Fruit fly (Drosophila melanogaster): Measurements from ENCODE around the gene CG16825.

CG16825 gene

dm6 chr2L:13295978-13296702, 8.4 kb upstream of the CG16825 start (continued):
- no peak for TF ChIP-seq CG13775 (GFP tag; optimal IDR thresholded peaks at IDR 0.05)
- no peak for TF ChIP-seq Lpt (GFP tag; optimal IDR thresholded peaks at IDR 0.05)
- TF ChIP-seq HHEX (GFP tag; optimal IDR thresholded peaks at IDR 0.05), result no peak
- peak; percentile 88 for TF ChIP-seq stwl (tag; optimal IDR thresholded peaks at IDR 0.05)
- no peak for TF ChIP-seq CG6254 (GFP tag; optimal IDR thresholded peaks at IDR 0.05)
- TF ChIP-seq dmrt11E (tag; optimal IDR thresholded peaks at IDR 0.05), result no peak
- no peak for TF ChIP-seq CG7928 (GFP tag; optimal IDR thresholded peaks at IDR 0.05)
- peak; percentile 77 for TF ChIP-seq CG2116 (GFP tag; optimal IDR thresholded peaks at IDR 0.05)
- TF ChIP-seq onecut (GFP tag; IDR thresholded peaks at IDR 0.05), result peak; percentile 97
- TF ChIP-seq Med (GFP tag), result peak; percentile 88
- TF ChIP-seq ftz-f1 (GFP tag; optimal IDR thresholded peaks at IDR 0.05), result peak; percentile 12
- no peak for TF ChIP-seq wor (GFP tag; IDR thresholded peaks at IDR 0.05)
- TF ChIP-seq Mes4 (GFP tag; optimal IDR thresholded peaks at IDR 0.05), result peak; percentile 46
- TF ChIP-seq mam (GFP tag; optimal IDR thresholded peaks at IDR 0.05), result peak; percentile 7
- peak; percentile 79 for TF ChIP-seq abd-A (tag; optimal IDR thresholded peaks at IDR 0.05)
- no peak for TF ChIP-seq lmd (GFP tag; IDR thresholded peaks at IDR 0.05)
- TF ChIP-seq CG1529 (GFP tag; optimal IDR thresholded peaks at IDR 0.05), result no peak
- peak; percentile 98 for TF ChIP-seq Dp (GFP tag; optimal IDR thresholded peaks at IDR 0.05)
- peak; percentile 67 for TF ChIP-seq CG3847 (GFP tag; IDR thresholded peaks at IDR 0.05)
- TF ChIP-seq CG8478 (optimal IDR thresholded peaks at IDR 0.05), result no peak
- no peak for TF ChIP-seq CG12071 (GFP tag; optimal IDR thresholded peaks at IDR 0.05)
- no peak for TF ChIP-seq fu2 (GFP tag; optimal IDR thresholded peaks at IDR 0.05)
- peak; percentile 55; the same call in 2 of the 3 replicates for TF ChIP-seq knrl (GFP tag; IDR thresholded peaks at IDR 0.05; ENCODE audit: partially characterized antibody)
- no peak for TF ChIP-seq CG8359 (GFP tag; optimal IDR thresholded peaks at IDR 0.05; ENCODE audit: borderline replicate concordance)
- peak; percentile 57 for TF ChIP-seq CHES-1-like (GFP tag; optimal IDR thresholded peaks at IDR 0.05)
- TF ChIP-seq CG2199 (GFP tag; IDR thresholded peaks at IDR 0.05), result peak; percentile 76
- no peak for TF ChIP-seq CG4404 (GFP tag; IDR thresholded peaks at IDR 0.05)
- no peak for TF ChIP-seq CG17829 (tag; optimal IDR thresholded peaks at IDR 0.05)
- TF ChIP-seq CG4854 (GFP tag; optimal IDR thresholded peaks at IDR 0.05), result no peak
- no peak for TF ChIP-seq Sry-β (GFP tag; optimal IDR thresholded peaks at IDR 0.05)
- TF ChIP-seq CG10209 (GFP tag; optimal IDR thresholded peaks at IDR 0.05), result no peak
- TF ChIP-seq CG9437 (GFP tag; optimal IDR thresholded peaks at IDR 0.05), result no peak
- peak; percentile 44 for TF ChIP-seq CG17186 (GFP tag; optimal IDR thresholded peaks at IDR 0.05)
- no peak for TF ChIP-seq CG2129 (GFP tag; IDR thresholded peaks at IDR 0.05; ENCODE audit: partially characterized antibody)
- TF ChIP-seq CG4617 (GFP tag; optimal IDR thresholded peaks at IDR 0.05; ENCODE audit: borderline replicate concordance), result peak; percentile 89
- no peak for TF ChIP-seq sens-2 (GFP tag; IDR thresholded peaks at IDR 0.05)
- TF ChIP-seq nmo (GFP tag; optimal IDR thresholded peaks at IDR 0.05), result peak; percentile 70
- peak; percentile 40; the same call in 1 of the 2 replicates for TF ChIP-seq Scr (GFP tag; IDR thresholded peaks at IDR 0.05; ENCODE audit: partially characterized antibody)
- TF ChIP-seq CG4730 (GFP tag; IDR thresholded peaks at IDR 0.05), result no peak
- no peak for TF ChIP-seq Ravus (GFP tag; IDR thresholded peaks at IDR 0.05)
- no peak for TF ChIP-seq sisA (GFP tag; IDR thresholded peaks at IDR 0.05)
- no peak for TF ChIP-seq CG14710 (tag; optimal IDR thresholded peaks at IDR 0.05)
- no peak for TF ChIP-seq da (GFP tag; optimal IDR thresholded peaks at IDR 0.05)
- no peak; the same call in none of the 3 replicates for TF ChIP-seq CG6791 (GFP tag; IDR thresholded peaks at IDR 0.05; ENCODE audit: partially characterized antibody)
- peak; percentile 26; the same call in 1 of the 2 replicates for TF ChIP-seq vvl (GFP tag; IDR thresholded peaks at IDR 0.05)
- TF ChIP-seq gro (GFP tag; optimal IDR thresholded peaks at IDR 0.05), result peak; percentile 70
- no peak for TF ChIP-seq CG11504 (tag; optimal IDR thresholded peaks at IDR 0.05)
- TF ChIP-seq CG17328 (GFP tag; IDR thresholded peaks at IDR 0.05), result no peak
- TF ChIP-seq unc-4 (GFP tag; IDR thresholded peaks at IDR 0.05; ENCODE audit: partially characterized antibody), result 0 out of 2 replicates have a peak, but pooled peaks have one; percentile 22
